Worm (Caenorhabditis elegans) whole organism, late embryonic: Measurements from ENCODE around the gene nep-11.

Source experiments
- C38D4.7 ChIP-seq: fragments of 200-800 bp; sonication (Bioruptor generic); optimal IDR thresholded peaks from 2 replicates; lab custom pipeline; 2018; ENCODE audit warnings: mild to moderate bottlenecking, missing genetic modification characterization, moderate library complexity, missing compliant biosample characterization
- K02D7.2 ChIP-seq: sonication (generic microtip); optimal IDR thresholded peaks from 2 replicates; lab custom pipeline; 2017; ENCODE audit warnings: mild to moderate bottlenecking, missing genetic modification characterization, missing compliant biosample characterization
- K09A11.1 ChIP-seq: sonication (generic microtip); optimal IDR thresholded peaks from 2 replicates; lab custom pipeline; 2017; ENCODE audit warnings: antibody characterized with exemption, mild to moderate bottlenecking, missing genetic modification characterization, missing compliant biosample characterization; ENCODE audit not compliant: insufficient read depth
- ahr-1 ChIP-seq: sonication (generic microtip); optimal IDR thresholded peaks from 2 replicates; lab custom pipeline; 2016; ENCODE audit warnings: missing genetic modification characterization, missing compliant biosample characterization
- ceh-19 ChIP-seq: fragments of 200-800 bp; sonication (Bioruptor generic); optimal IDR thresholded peaks from 2 replicates; lab custom pipeline; 2018; ENCODE audit warnings: mild to moderate bottlenecking, missing genetic modification characterization, missing compliant biosample characterization
- ceh-22 ChIP-seq: sonication (generic microtip); optimal IDR thresholded peaks from 2 replicates; lab custom pipeline; 2017; ENCODE audit warnings: missing biosample characterization, missing genetic modification characterization
- ceh-24 ChIP-seq: sonication (generic microtip); optimal IDR thresholded peaks from 2 replicates; lab custom pipeline; 2016; ENCODE audit warnings: mild to moderate bottlenecking, missing genetic modification characterization, missing compliant biosample characterization
- ceh-31 ChIP-seq: sonication (generic microtip); optimal IDR thresholded peaks from 2 replicates; lab custom pipeline; 2016; ENCODE audit warnings: missing genetic modification characterization, missing compliant biosample characterization
- ceh-34 ChIP-seq: sonication (generic microtip); optimal IDR thresholded peaks from 2 replicates; lab custom pipeline; 2016; ENCODE audit warnings: mild to moderate bottlenecking, missing genetic modification characterization, missing compliant biosample characterization
- ceh-6 ChIP-seq: fragments of 200-800 bp; sonication (Bioruptor generic); optimal IDR thresholded peaks from 2 replicates; lab custom pipeline; 2018; ENCODE audit warnings: mild to moderate bottlenecking, missing genetic modification characterization, missing compliant biosample characterization
- ceh-9 ChIP-seq: sonication (generic microtip); optimal IDR thresholded peaks from 2 replicates; lab custom pipeline; 2016; ENCODE audit warnings: mild to moderate bottlenecking, missing genetic modification characterization, inconsistent platforms, missing compliant biosample characterization
- che-1 ChIP-seq: sonication (generic microtip); optimal IDR thresholded peaks from 2 replicates; lab custom pipeline; 2016; ENCODE audit warnings: mild to moderate bottlenecking, missing genetic modification characterization, missing compliant biosample characterization
- dmd-4 ChIP-seq: sonication (generic microtip); optimal IDR thresholded peaks from 2 replicates; lab custom pipeline; 2016; ENCODE audit warnings: borderline replicate concordance, missing genetic modification characterization, missing compliant biosample characterization
- elt-4 ChIP-seq: sonication (generic microtip); optimal IDR thresholded peaks from 2 replicates; lab custom pipeline; 2016; ENCODE audit warnings: missing genetic modification characterization, missing compliant biosample characterization
- fax-1 ChIP-seq: sonication (generic microtip); optimal IDR thresholded peaks from 2 replicates; lab custom pipeline; 2016; ENCODE audit warnings: missing genotype, missing genetic modification characterization, missing compliant biosample characterization
- hlh-13 ChIP-seq: fragments of 200-800 bp; sonication (Bioruptor generic); optimal IDR thresholded peaks from 2 replicates; lab custom pipeline; 2018; ENCODE audit warnings: mild to moderate bottlenecking, missing genetic modification characterization, missing compliant biosample characterization
- hlh-15 ChIP-seq: sonication (generic microtip); optimal IDR thresholded peaks from 2 replicates; lab custom pipeline; 2016; ENCODE audit warnings: missing genetic modification characterization, missing compliant biosample characterization
- hlh-30 ChIP-seq: sonication (generic microtip); optimal IDR thresholded peaks from 2 replicates; lab custom pipeline; 2017; ENCODE audit warnings: antibody characterized with exemption, missing genetic modification characterization, missing compliant biosample characterization; ENCODE audit not compliant: insufficient read depth
- hlh-6 ChIP-seq: sonication (generic microtip); optimal IDR thresholded peaks from 2 replicates; lab custom pipeline; 2016; ENCODE audit warnings: missing genotype, missing genetic modification characterization, missing compliant biosample characterization
- hlh-8 ChIP-seq: sonication (generic microtip); optimal IDR thresholded peaks from 2 replicates; lab custom pipeline; 2016; ENCODE audit warnings: missing genotype, missing genetic modification characterization, missing compliant biosample characterization
- lim-6 ChIP-seq: sonication (generic microtip); optimal IDR thresholded peaks from 2 replicates; lab custom pipeline; 2016; ENCODE audit warnings: missing genetic modification characterization, missing compliant biosample characterization
- lin-11 ChIP-seq: fragments of 200-800 bp; sonication (Bioruptor generic); optimal IDR thresholded peaks from 2 replicates; lab custom pipeline; 2018; ENCODE audit warnings: mild to moderate bottlenecking, missing genetic modification characterization, missing compliant biosample characterization
- madf-2 ChIP-seq: sonication (generic microtip); optimal IDR thresholded peaks from 2 replicates; lab custom pipeline; 2017; ENCODE audit warnings: missing genetic modification characterization, missing compliant biosample characterization
- nhr-11 ChIP-seq: fragments of 150-350 bp; optimal IDR thresholded peaks from 2 replicates; lab custom pipeline; 2014; ENCODE audit warnings: missing biosample characterization, missing genetic modification characterization
- odd-2 ChIP-seq: sonication (generic microtip); optimal IDR thresholded peaks from 2 replicates; lab custom pipeline; 2017; ENCODE audit warnings: antibody characterized with exemption, mild to moderate bottlenecking, missing genetic modification characterization, missing compliant biosample characterization
- pag-3 ChIP-seq: sonication (generic microtip); optimal IDR thresholded peaks from 2 replicates; lab custom pipeline; 2016; ENCODE audit warnings: missing compliant biosample characterization, missing genetic modification characterization, borderline replicate concordance
- pqm-1 ChIP-seq: sonication (generic microtip); optimal IDR thresholded peaks from 2 replicates; lab custom pipeline; 2016; ENCODE audit warnings: missing genetic modification characterization, missing compliant biosample characterization
- pros-1 ChIP-seq: fragments of 150-350 bp; optimal IDR thresholded peaks from 2 replicates; lab custom pipeline; 2014; ENCODE audit warnings: missing biosample characterization, missing genetic modification reagents, missing genetic modification characterization
- sox-2 ChIP-seq: fragments of 200-800 bp; sonication (Bioruptor generic); IDR thresholded peaks from 2 replicates; pipeline ENCODE4 v1.3.6; 2022; ENCODE audit warnings: missing genetic modification reagents, missing genetic modification characterization, missing compliant biosample characterization
- sox-4 ChIP-seq: sonication (generic microtip); optimal IDR thresholded peaks from 2 replicates; lab custom pipeline; 2017; ENCODE audit warnings: mild to moderate bottlenecking, missing genetic modification characterization, inconsistent platforms, missing compliant biosample characterization
- syd-9 ChIP-seq: sonication (generic microtip); optimal IDR thresholded peaks from 2 replicates; lab custom pipeline; 2016; ENCODE audit warnings: mild to moderate bottlenecking, missing genetic modification characterization, moderate library complexity, missing compliant biosample characterization
- tbx-2 ChIP-seq: sonication (generic microtip); optimal IDR thresholded peaks from 2 replicates; lab custom pipeline; 2016; ENCODE audit warnings: missing genetic modification characterization, missing compliant biosample characterization
- unc-42 ChIP-seq: sonication (generic microtip); optimal IDR thresholded peaks from 2 replicates; lab custom pipeline; 2016; ENCODE audit warnings: missing genotype, missing genetic modification characterization, missing compliant biosample characterization
- unc-55 ChIP-seq: sonication (generic microtip); optimal IDR thresholded peaks from 2 replicates; lab custom pipeline; 2017; ENCODE audit warnings: missing biosample characterization, missing genetic modification reagents, missing genetic modification characterization
- unc-86 ChIP-seq: sonication (generic microtip); optimal IDR thresholded peaks from 2 replicates; lab custom pipeline; 2016; ENCODE audit warnings: missing genetic modification characterization, missing compliant biosample characterization

Gene nep-11

DNA sequence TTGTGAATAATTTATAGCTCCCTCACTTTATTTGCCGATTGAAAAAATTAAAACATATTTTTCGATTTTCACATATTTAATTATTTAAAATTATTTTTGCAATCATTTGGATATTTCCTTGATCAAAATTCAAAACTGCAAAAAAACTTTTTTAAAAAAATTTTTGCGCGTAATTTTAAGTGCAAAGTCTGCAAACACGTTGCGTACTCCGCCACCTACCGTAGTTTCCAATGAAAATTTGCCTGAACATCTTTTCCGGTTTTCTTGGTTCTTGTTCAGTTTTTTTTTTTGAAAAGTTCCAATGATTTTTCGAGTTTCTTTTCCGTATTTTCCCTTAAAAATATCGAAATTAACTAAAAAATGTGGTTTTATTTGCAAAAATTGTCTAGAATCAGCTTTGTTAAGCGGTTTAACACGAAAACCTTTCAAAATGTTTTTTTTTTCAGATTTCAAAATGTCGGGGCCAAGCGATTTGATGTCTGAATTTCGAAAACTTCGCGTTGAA is 23.5 kb upstream of the nep-11 start, which contains the start of gene C16C8.25:
Gene C16C8.25 (plus strand): TSS at position 455 of the 505 bp plus-strand sequence.
- no peak for TF ChIP-seq ahr-1 (tag; lab: Kevin White, UChicago)
- no peak for TF ChIP-seq K09A11.1
- no peak for TF ChIP-seq che-1 (tag; lab: Kevin White, UChicago)
- TF ChIP-seq madf-2 (tag; lab: Kevin White, UChicago) = no peak

DNA sequence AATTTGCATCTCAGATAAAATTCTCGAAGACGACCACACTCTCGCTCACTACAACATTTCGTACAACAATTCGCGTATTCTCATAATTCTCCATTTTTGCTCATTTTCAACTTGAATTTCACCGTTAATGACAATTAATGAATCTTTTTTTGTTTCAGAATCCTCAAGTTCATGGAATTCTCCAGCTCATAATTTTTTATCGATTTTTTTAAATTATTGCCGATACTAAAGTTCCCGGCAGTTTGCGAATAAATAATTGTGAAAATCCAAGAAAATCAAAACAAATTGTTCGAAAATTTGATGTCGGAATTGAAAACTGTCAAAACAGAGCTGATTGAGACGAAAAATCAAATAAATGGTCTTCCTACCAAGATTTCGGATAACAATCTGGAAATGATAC is 22.6 kb upstream of the nep-11 start, which contains the start of gene C16C8.21:
Gene C16C8.21 (plus strand): TSS at position 301 of the 400 bp plus-strand sequence.
- TF ChIP-seq hlh-8 (tag; lab: Kevin White, UChicago) = no peak
- TF ChIP-seq che-1 (tag; lab: Kevin White, UChicago) = no peak
- TF ChIP-seq ceh-19 (GFP tag; lab: Kevin White, UChicago) = no peak
- TF ChIP-seq pqm-1 = no peak
- TF ChIP-seq fax-1 (tag; lab: Kevin White, UChicago) = no peak
- TF ChIP-seq ceh-6 = no peak
- TF ChIP-seq hlh-15 (tag; lab: Kevin White, UChicago) = no peak
- no peak for TF ChIP-seq C38D4.7 (GFP tag; lab: Kevin White, UChicago)
- no peak for TF ChIP-seq ceh-9 (tag; lab: Kevin White, UChicago)
- TF ChIP-seq hlh-6 (tag; lab: Kevin White, UChicago) = no peak
- TF ChIP-seq tbx-2 (tag; lab: Kevin White, UChicago) = no peak
- no peak for TF ChIP-seq dmd-4
- no peak for TF ChIP-seq pros-1 (tag; lab: Kevin White, UChicago)
- TF ChIP-seq sox-4 (tag; lab: Kevin White, UChicago) = no peak
- no peak for TF ChIP-seq K02D7.2 (tag; lab: Kevin White, UChicago)

DNA sequence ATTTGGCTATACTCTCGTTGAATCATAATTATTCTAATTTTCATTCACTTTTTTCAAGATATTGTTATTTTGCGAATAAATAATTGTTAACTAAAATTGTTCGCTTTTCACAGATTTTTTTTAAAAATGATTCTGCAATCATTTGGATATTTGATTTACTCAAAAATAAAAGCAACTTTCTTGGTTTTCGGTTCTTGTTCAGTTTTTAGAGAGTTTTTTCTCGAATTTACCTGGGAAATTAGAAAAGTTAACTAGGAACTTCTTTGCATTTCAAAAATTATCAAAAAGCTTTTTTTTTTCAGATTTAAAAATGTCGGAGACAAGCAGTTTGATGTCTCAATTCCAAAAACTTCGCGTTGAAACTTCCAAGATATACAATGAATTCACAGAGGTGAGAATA is 21.3 kb upstream of the nep-11 start, which contains the start of the genes C16C8.20 and gldi-6:
Gene C16C8.20 (plus strand): TSS at position 301 of the 400 bp plus-strand sequence.
Gene gldi-6 (plus strand): TSS at position 301 of the 400 bp plus-strand sequence.
- TF ChIP-seq hlh-13 (GFP tag; lab: Kevin White, UChicago) (no peak), elt-4 (tag; lab: Kevin White, UChicago) (no peak), odd-2 (tag; lab: Kevin White, UChicago) (no peak), nhr-11 (tag; lab: Kevin White, UChicago) (no peak), pag-3 (tag; lab: Kevin White, UChicago) (no peak)

DNA sequence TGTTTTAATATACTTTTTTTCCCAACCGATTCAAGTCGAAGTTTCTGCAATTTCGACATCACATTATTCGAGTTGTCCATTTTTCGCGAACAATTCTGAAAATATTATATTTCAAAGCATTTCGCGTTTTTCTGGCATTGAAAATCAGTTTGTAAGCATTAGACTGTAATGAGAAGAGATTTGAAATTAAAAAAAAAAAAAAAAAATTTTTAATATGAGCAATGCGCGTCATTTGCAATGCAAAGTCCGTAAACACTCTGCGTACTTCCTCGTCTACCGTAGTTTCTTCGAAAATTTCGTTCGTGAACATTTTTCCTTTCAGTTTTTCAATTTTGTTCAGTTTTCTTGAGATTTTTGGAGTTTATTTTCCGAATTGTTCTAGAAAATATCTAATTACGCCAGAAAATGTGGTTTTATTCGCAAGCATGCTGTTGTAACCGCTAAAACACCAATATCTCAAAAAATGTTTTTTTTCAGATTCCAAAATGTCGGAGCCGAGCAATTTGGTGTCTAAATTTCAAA is 20.0 kb upstream of the nep-11 start, which contains the start of the genes C16C8.5 and C16C8.16:
Gene C16C8.5 (minus strand): TSS at position 101 of the 522 bp plus-strand sequence.
Gene C16C8.16 (plus strand): TSS at position 472 of the 522 bp plus-strand sequence.
- no peak for TF ChIP-seq lim-6 (tag; lab: Kevin White, UChicago)
- no peak for TF ChIP-seq lin-11 (tag; lab: Kevin White, UChicago)
- TF ChIP-seq ceh-34 = no peak
- TF ChIP-seq dmd-4 = no peak
- TF ChIP-seq ceh-22 (tag; lab: Kevin White, UChicago) = no peak
- TF ChIP-seq ceh-31 (tag; lab: Kevin White, UChicago) = no peak
- no peak for TF ChIP-seq hlh-8 (tag; lab: Kevin White, UChicago)
- no peak for TF ChIP-seq ceh-24
- no peak for TF ChIP-seq unc-86 (tag; lab: Kevin White, UChicago)
- no peak for TF ChIP-seq sox-2 (GFP tag; lab: Robert Waterston, UW)
- no peak for TF ChIP-seq unc-42 (tag; lab: Kevin White, UChicago)
- TF ChIP-seq hlh-30 (tag; lab: Kevin White, UChicago) = no peak

DNA sequence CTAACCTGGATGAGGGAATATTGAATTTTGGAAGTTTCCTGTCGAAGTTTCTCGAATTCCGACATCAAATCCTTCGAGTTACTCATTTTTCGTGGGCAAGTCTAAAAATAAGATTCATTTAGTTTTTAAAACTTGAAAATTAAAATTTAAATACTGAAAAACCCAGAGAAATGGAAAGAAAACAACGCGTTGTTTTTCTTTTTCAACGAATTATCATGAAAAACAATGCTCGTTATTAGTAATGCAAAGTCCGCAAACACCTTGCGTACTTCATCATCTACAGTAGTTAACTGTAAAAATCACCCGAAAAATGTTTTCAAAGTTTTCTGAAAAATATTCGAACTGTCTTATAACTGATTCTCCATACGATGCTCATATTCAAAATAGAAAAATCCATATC is 18.9 kb upstream of the nep-11 start, which contains the start of gene C16C8.4:
Gene C16C8.4 (minus strand): TSS at position 101 of the 400 bp plus-strand sequence.
- TF ChIP-seq hlh-8 (tag; lab: Kevin White, UChicago) = no peak
- TF ChIP-seq syd-9 (tag; lab: Kevin White, UChicago) = no peak
- TF ChIP-seq unc-55 (GFP tag; lab: Kevin White, UChicago) = no peak
